Worm (Caenorhabditis elegans): ENCODE data around the gene dpy-21.

- TF ChIP-seq nhr-23 (tag; optimal IDR thresholded peaks at IDR 0.05) (no peak), unc-62 (GFP tag; optimal IDR thresholded peaks at IDR 0.05) (no peak), egl-5 (tag; optimal IDR thresholded peaks at IDR 0.05) (no peak), ztf-11 (tag; optimal IDR thresholded peaks at IDR 0.05) (no peak), zag-1 (tag; optimal IDR thresholded peaks at IDR 0.05) (no peak), R02D3.7 (tag; optimal IDR thresholded peaks at IDR 0.05) (no peak), ZK546.5 (tag; optimal IDR thresholded peaks at IDR 0.05) (no peak), fos-1 (tag; optimal IDR thresholded peaks at IDR 0.05) (no peak), nhr-77 (tag; optimal IDR thresholded peaks at IDR 0.05) (no peak), nhr-28 (tag; optimal IDR thresholded peaks at IDR 0.05) (no peak), ceh-82 (tag; optimal IDR thresholded peaks at IDR 0.05) (no peak)
These were observed 10.0 kb downstream of the dpy-21 start for ce11 chrV:17938978-17939377.

Data from whole organism, L3 larva.